Worm (Caenorhabditis elegans) whole organism, midembryonic: ENCODE data around the gene col-92.
"Not testable (repeated sequence)": the region's sequence is repeated elsewhere in the genome, so short reads cannot be mapped to it uniquely, and the experiment has no call there.

ENCODE experiments used
- T22C8.4 ChIP-seq: fragments of 200-800 bp; sonication (Bioruptor generic); IDR thresholded peaks from 2 replicates; pipeline ENCODE4 v1.3.6; 2022; ENCODE audit warnings: missing genetic modification characterization, missing compliant biosample characterization
- cog-1 ChIP-seq: sonication (generic microtip); optimal IDR thresholded peaks from 2 replicates; lab custom pipeline; 2016; ENCODE audit warnings: missing genetic modification characterization, missing compliant biosample characterization
- flt-1 ChIP-seq: fragments of 200-800 bp; sonication (Bioruptor generic); IDR thresholded peaks from 2 replicates; pipeline ENCODE4 v1.3.6; 2022; ENCODE audit warnings: missing genetic modification characterization, missing compliant biosample characterization
- klf-2 ChIP-seq: fragments of 200-800 bp; sonication (Bioruptor generic); conservative IDR thresholded peaks from 2 replicates; pipeline ENCODE4 v1.3.6; 2022; ENCODE audit warnings: missing genetic modification reagents, missing genetic modification characterization, missing compliant biosample characterization
- med-1 ChIP-seq: sonication (generic microtip); optimal IDR thresholded peaks from 2 replicates; lab custom pipeline; 2017; ENCODE audit warnings: missing genetic modification characterization, mild to moderate bottlenecking, missing compliant biosample characterization, antibody characterized with exemption, missing genetic modification reagents; ENCODE audit not compliant: insufficient read depth
- ref-1 ChIP-seq: fragments of 200-800 bp; sonication (Bioruptor generic); conservative IDR thresholded peaks from 2 replicates; pipeline ENCODE4 v1.3.6; 2022; ENCODE audit warnings: missing genetic modification reagents, missing genetic modification characterization, missing compliant biosample characterization
- tab-1 ChIP-seq: fragments of 200-800 bp; sonication (Bioruptor generic); IDR thresholded peaks from 2 replicates; pipeline ENCODE4 v1.3.6; 2022; ENCODE audit warnings: missing genetic modification characterization, missing compliant biosample characterization
- ztf-23 ChIP-seq: fragments of 200-800 bp; sonication (Bioruptor generic); IDR thresholded peaks from 2 replicates; pipeline ENCODE4 v1.3.6; 2022; ENCODE audit warnings: missing genetic modification reagents, missing genetic modification characterization, missing compliant biosample characterization
- ztf-29 ChIP-seq: fragments of 200-800 bp; sonication (Bioruptor generic); IDR thresholded peaks from 2 replicates; pipeline ENCODE4 v1.3.6; 2022; ENCODE audit warnings: missing genetic modification reagents, missing genetic modification characterization, missing compliant biosample characterization

The col-92 gene

ce11 chrIII:10983153-10983552 is at the start of gene col-92:
TSS of gene col-92 (minus strand) at chrIII:10983253.
- TF ChIP-seq ref-1 (GFP tag; lab: Robert Waterston, UW), result no peak
- TF ChIP-seq T22C8.4 (GFP tag; lab: Robert Waterston, UW), result no peak
- no peak for TF ChIP-seq cog-1 (tag; lab: Kevin White, UChicago)
- no peak for TF ChIP-seq ztf-23
- no peak for TF ChIP-seq med-1 (GFP tag; lab: Kevin White, UChicago)
- no peak for TF ChIP-seq ztf-29 (GFP tag; lab: Robert Waterston, UW)
- no peak for TF ChIP-seq tab-1
- TF ChIP-seq flt-1 (GFP tag; lab: Robert Waterston, UW), result no peak
- TF ChIP-seq klf-2 (GFP tag; lab: Robert Waterston, UW), result no peak

- no peak for TF ChIP-seq ztf-23
Observed at ce11 chrIII:11031309-11031708, 48.3 kb upstream of the col-92 start, which contains the start of gene Y48A6B.14. TSS of gene Y48A6B.14 (plus strand) at chrIII:11031609.

- not testable (repeated sequence) for TF ChIP-seq med-1 (GFP tag; lab: Kevin White, UChicago); klf-2 (GFP tag; lab: Robert Waterston, UW); ztf-23
Observed at ce11 chrIII:11029337-11029736, 46.3 kb upstream of the col-92 start, which contains the start of gene Y48A6B.8. TSS of gene Y48A6B.8 (minus strand) at chrIII:11029437.

DNA sequence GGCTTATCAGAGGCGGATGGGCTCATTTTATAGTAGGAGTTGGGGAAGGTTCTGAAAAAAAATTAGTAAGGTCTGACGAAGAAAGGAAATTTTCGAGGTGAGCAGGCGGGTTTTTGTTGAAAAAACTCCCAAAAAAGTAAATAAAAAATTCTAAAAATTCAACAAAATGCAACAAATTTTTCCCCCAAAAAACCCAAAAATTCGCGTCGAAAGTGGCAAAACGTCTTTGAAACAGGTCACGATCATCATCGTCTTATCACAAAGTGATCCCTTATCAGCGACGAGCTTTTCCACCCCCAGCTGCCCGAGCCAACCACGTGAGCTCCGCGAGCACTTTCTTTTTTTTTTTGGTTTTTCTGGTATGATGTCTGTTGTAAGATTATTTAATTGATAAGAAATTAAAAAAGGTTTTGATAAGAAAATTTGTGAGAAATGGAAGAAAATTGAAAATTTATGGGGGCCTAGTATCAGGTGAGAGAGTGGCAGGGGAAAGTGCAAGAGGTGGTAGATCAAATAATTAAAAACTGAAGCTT is 43.5 kb upstream of the col-92 start, which contains the start of gene Y48A6B.7:
Gene Y48A6B.7 (minus strand): TSS at position 51 of the 533 bp plus-strand sequence.
- TF ChIP-seq flt-1 (GFP tag; lab: Robert Waterston, UW), result no peak
- TF ChIP-seq tab-1, result no peak
- no peak for TF ChIP-seq T22C8.4 (GFP tag; lab: Robert Waterston, UW)
- TF ChIP-seq cog-1 (tag; lab: Kevin White, UChicago), result no peak
- no peak for TF ChIP-seq ztf-29 (GFP tag; lab: Robert Waterston, UW)
- TF ChIP-seq klf-2 (GFP tag; lab: Robert Waterston, UW), result no peak
- TF ChIP-seq ztf-23, result no peak
- TF ChIP-seq ref-1 (GFP tag; lab: Robert Waterston, UW), result no peak
- TF ChIP-seq med-1 (GFP tag; lab: Kevin White, UChicago), result no peak

- TF ChIP-seq med-1 (GFP tag; lab: Kevin White, UChicago), result no peak
- TF ChIP-seq cog-1 (tag; lab: Kevin White, UChicago), result no peak
- TF ChIP-seq ref-1 (GFP tag; lab: Robert Waterston, UW), result no peak
- TF ChIP-seq flt-1 (GFP tag; lab: Robert Waterston, UW), result no peak
- TF ChIP-seq tab-1, result no peak
- no peak for TF ChIP-seq T22C8.4 (GFP tag; lab: Robert Waterston, UW)
- no peak for TF ChIP-seq ztf-23
- TF ChIP-seq ztf-29 (GFP tag; lab: Robert Waterston, UW), result no peak
- no peak for TF ChIP-seq klf-2 (GFP tag; lab: Robert Waterston, UW)
Observed at ce11 chrIII:11025138-11025537, 42.1 kb upstream of the col-92 start.

DNA sequence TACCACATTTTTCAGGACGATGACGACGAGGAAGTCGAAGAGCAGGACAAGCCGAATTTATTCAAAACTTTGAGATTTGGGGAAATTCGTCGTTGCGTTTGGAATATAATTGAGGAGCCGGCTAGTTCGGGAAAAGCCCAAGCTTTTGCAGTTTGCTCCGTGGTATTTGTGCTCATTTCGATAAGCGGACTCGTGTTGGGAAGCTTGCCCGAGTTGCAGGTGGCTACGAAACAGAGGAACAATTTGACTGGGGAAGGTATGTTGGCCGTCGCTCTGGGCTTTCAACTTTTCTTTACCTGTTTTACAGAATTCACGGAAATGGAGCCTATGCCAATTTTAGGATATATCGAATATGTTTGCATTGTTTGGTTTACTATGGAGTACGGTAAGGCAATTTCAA is 39.2 kb upstream of the col-92 start:
- TF ChIP-seq tab-1 (no peak), med-1 (GFP tag; lab: Kevin White, UChicago) (no peak), T22C8.4 (GFP tag; lab: Robert Waterston, UW) (no peak), flt-1 (GFP tag; lab: Robert Waterston, UW) (no peak), ztf-23 (no peak), ztf-29 (GFP tag; lab: Robert Waterston, UW) (no peak), ref-1 (GFP tag; lab: Robert Waterston, UW) (no peak), klf-2 (GFP tag; lab: Robert Waterston, UW) (no peak), cog-1 (tag; lab: Kevin White, UChicago) (no peak)

DNA sequence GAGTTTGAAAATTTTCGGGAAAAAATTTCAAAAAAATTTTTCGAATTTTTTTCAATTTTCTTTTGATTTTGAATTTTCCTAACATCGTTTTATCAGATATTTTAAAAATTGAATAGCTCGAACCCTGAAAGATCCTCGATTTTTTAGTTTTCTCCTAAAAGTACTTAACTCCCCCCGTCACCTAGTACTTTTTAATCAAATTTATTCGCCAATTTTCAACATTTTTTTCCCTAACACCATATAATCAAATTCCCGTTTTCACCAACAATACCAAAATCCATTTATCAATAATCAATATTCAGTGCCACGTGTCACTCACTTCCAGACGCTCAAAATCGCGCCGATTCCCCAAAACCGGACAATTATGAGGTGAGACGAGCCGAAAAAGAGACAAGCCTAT is 29.2 kb upstream of the col-92 start, which contains the start of gene kvs-4:
Gene kvs-4 (plus strand): TSS at position 301 of the 400 bp plus-strand sequence.
- TF ChIP-seq tab-1, result no peak
- no peak for TF ChIP-seq T22C8.4 (GFP tag; lab: Robert Waterston, UW)
- TF ChIP-seq ztf-29 (GFP tag; lab: Robert Waterston, UW), result no peak
- no peak for TF ChIP-seq flt-1 (GFP tag; lab: Robert Waterston, UW)
- TF ChIP-seq cog-1 (tag; lab: Kevin White, UChicago), result no peak
- no peak for TF ChIP-seq ref-1 (GFP tag; lab: Robert Waterston, UW)
- TF ChIP-seq med-1 (GFP tag; lab: Kevin White, UChicago), result no peak
- TF ChIP-seq klf-2 (GFP tag; lab: Robert Waterston, UW), result no peak
- TF ChIP-seq ztf-23, result no peak

- no peak for TF ChIP-seq tab-1
- TF ChIP-seq med-1 (GFP tag; lab: Kevin White, UChicago), result no peak
- TF ChIP-seq ref-1 (GFP tag; lab: Robert Waterston, UW), result no peak
- no peak for TF ChIP-seq klf-2 (GFP tag; lab: Robert Waterston, UW)
- TF ChIP-seq cog-1 (tag; lab: Kevin White, UChicago), result no peak
- no peak for TF ChIP-seq ztf-23
- no peak for TF ChIP-seq ztf-29 (GFP tag; lab: Robert Waterston, UW)
- no peak for TF ChIP-seq T22C8.4 (GFP tag; lab: Robert Waterston, UW)
- no peak for TF ChIP-seq flt-1 (GFP tag; lab: Robert Waterston, UW)
Observed at ce11 chrIII:11010597-11010996, 27.5 kb upstream of the col-92 start.

DNA sequence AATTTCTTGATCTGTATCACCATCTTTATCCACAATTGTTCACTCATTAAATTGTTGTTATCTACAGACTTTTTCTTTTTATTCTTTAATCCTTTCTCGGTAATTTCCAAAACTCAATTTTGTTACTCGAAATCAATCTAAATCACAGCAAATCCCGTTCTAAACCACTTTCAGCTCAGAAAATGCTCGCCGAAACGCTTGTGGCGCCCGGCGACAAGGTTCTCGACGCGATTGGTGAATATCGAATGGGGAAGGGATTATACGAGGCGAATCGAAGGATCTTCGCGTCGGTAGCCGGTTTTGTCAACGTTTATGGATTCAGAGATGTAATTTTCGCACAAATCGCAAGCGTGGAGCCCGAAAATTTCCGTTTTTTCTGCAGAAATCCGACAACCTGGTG is 25.8 kb upstream of the col-92 start, which contains the start of gene exos-1:
Gene exos-1 (plus strand): TSS at position 175 of the 400 bp plus-strand sequence.
- TF ChIP-seq med-1 (GFP tag; lab: Kevin White, UChicago) (no peak), ztf-29 (GFP tag; lab: Robert Waterston, UW) (no peak), tab-1 (no peak), T22C8.4 (GFP tag; lab: Robert Waterston, UW) (no peak), cog-1 (tag; lab: Kevin White, UChicago) (no peak), ref-1 (GFP tag; lab: Robert Waterston, UW) (no peak), klf-2 (GFP tag; lab: Robert Waterston, UW) (no peak), flt-1 (GFP tag; lab: Robert Waterston, UW) (no peak), ztf-23 (no peak)
